Comparison of ENCODE assay signal across 1 fruit fly cellular context in the genomic region with DNA sequence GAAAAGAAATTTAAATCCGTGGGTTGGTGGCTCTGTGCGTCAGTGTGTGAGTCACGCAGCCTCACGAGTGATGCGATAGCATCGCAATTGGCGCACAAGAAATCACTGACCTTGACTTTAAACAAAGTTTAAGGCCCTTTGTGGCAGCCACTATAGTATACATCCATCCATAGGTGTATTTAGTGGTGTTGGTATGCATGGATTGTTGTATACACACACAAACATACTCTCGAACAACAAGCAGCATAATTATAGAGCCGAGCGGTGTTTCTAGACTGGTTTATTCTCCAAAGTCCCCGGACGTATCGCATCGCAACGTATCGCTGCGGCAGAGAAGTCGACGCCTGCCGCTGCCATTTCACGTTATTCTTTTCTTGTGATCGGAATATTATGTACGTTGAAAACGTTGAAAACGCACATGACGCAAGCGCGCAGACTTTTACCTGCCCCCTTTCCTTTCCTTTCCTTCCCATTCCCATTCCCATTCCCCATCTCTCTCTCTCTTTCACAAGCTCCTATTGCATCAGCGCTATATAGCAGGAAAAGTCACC.
TF ChIP-seq lines count a peak whose summit lies in the region.

No protein-coding gene starts in this region.

TF ChIP-seq in whole organism, embryonic, 481 proteins besides CTCF, POLR2A, EP300 and RAD21 (continued from another document):
- TF ChIP-seq CG6791 (GFP tag; IDR thresholded peaks at IDR 0.05; lab: Robert Waterston, UW; ENCODE audit: partially characterized antibody): peak; percentile 44; the same call in 1 of the 3 replicates
- TF ChIP-seq MBD-R2 (GFP tag; IDR thresholded peaks at IDR 0.05; lab: Robert Waterston, UW): 0 out of 2 replicates have a peak, but pooled peaks have one; percentile 8
- no peak for TF ChIP-seq Sry-δ (GFP tag; optimal IDR thresholded peaks at IDR 0.05; lab: Kevin White, UChicago)
- 0 out of 2 replicates have a peak, but pooled peaks have one; percentile 7 for TF ChIP-seq Xrp1 (GFP tag; IDR thresholded peaks at IDR 0.05; lab: Robert Waterston, UW)
- no peak for TF ChIP-seq CG18764 (GFP tag; optimal IDR thresholded peaks at IDR 0.05; lab: Kevin White, UChicago)
- no peak for TF ChIP-seq so (GFP tag; IDR thresholded peaks at IDR 0.05; lab: Robert Waterston, UW)
- TF ChIP-seq CG8281 (tag; optimal IDR thresholded peaks at IDR 0.05; lab: Kevin White, UChicago): peak; percentile 4
- 0 out of 2 replicates have a peak, but pooled peaks have one; percentile 32 for TF ChIP-seq tna (GFP tag; IDR thresholded peaks at IDR 0.05; lab: Robert Waterston, UW; ENCODE audit: partially characterized antibody)
- TF ChIP-seq CG9437 (GFP tag; optimal IDR thresholded peaks at IDR 0.05; lab: Kevin White, UChicago): peak; percentile 9
- TF ChIP-seq Adf1 (GFP tag; IDR thresholded peaks at IDR 0.05; lab: Robert Waterston, UW): peak; percentile 78
- no peak for TF ChIP-seq CG10565 (GFP tag; optimal IDR thresholded peaks at IDR 0.05; lab: Kevin White, UChicago)
- TF ChIP-seq Aef1 (GFP tag; IDR thresholded peaks at IDR 0.05; lab: Robert Waterston, UW): no peak
- TF ChIP-seq CG4360 (GFP tag; IDR thresholded peaks at IDR 0.05; lab: Robert Waterston, UW): 0 out of 2 replicates have a peak, but pooled peaks have one; percentile 29
- TF ChIP-seq CG12769 (tag; optimal IDR thresholded peaks at IDR 0.05; lab: Kevin White, UChicago): peak; percentile 46
- peak; percentile 66 for TF ChIP-seq crol (GFP tag; IDR thresholded peaks at IDR 0.05; lab: Robert Waterston, UW)
- TF ChIP-seq pfk (GFP tag; optimal IDR thresholded peaks at IDR 0.05; lab: Kevin White, UChicago): peak; percentile 81
- TF ChIP-seq CG43689 (GFP tag; IDR thresholded peaks at IDR 0.05; lab: Robert Waterston, UW): no peak
- TF ChIP-seq CG6689 (GFP tag; IDR thresholded peaks at IDR 0.05; lab: Robert Waterston, UW): no peak
- TF ChIP-seq kni (GFP tag; optimal IDR thresholded peaks at IDR 0.05; lab: Kevin White, UChicago): peak; percentile 90
- peak; percentile 41 for TF ChIP-seq nom (GFP tag; optimal IDR thresholded peaks at IDR 0.05; lab: Kevin White, UChicago)
- TF ChIP-seq Med (GFP tag; lab: Kevin White, UChicago): peak; percentile 76
- TF ChIP-seq chinmo (GFP tag; IDR thresholded peaks at IDR 0.05; lab: Robert Waterston, UW; ENCODE audit: partially characterized antibody): peak; percentile 94; the same call in 3 of the 4 replicates
- TF ChIP-seq slou (GFP tag; optimal IDR thresholded peaks at IDR 0.05; lab: Kevin White, UChicago): no peak
- no peak for TF ChIP-seq Scr (GFP tag; IDR thresholded peaks at IDR 0.05; lab: Robert Waterston, UW; ENCODE audit: partially characterized antibody)
- no peak for TF ChIP-seq eyg (GFP tag; optimal IDR thresholded peaks at IDR 0.05; lab: Kevin White, UChicago)
- no peak for TF ChIP-seq CG4707 (GFP tag; optimal IDR thresholded peaks at IDR 0.05; lab: Kevin White, UChicago)
- peak; percentile 13 for TF ChIP-seq grn (GFP tag; optimal IDR thresholded peaks at IDR 0.05; lab: Kevin White, UChicago)
- TF ChIP-seq z (GFP tag; IDR thresholded peaks at IDR 0.05; lab: Robert Waterston, UW): 0 out of 3 replicates have a peak, but pooled peaks have one; percentile 44
- TF ChIP-seq BEAF-32 (GFP tag; optimal IDR thresholded peaks at IDR 0.05; lab: Kevin White, UChicago): peak; percentile 36
- TF ChIP-seq zfh2 (GFP tag; optimal IDR thresholded peaks at IDR 0.05; lab: Kevin White, UChicago): no peak
- TF ChIP-seq CG3163 (GFP tag; optimal IDR thresholded peaks at IDR 0.05; lab: Kevin White, UChicago): no peak
- TF ChIP-seq CG13894 (tag; optimal IDR thresholded peaks at IDR 0.05; lab: Kevin White, UChicago): peak; percentile 68
- TF ChIP-seq HLHmδ (GFP tag; optimal IDR thresholded peaks at IDR 0.05; lab: Kevin White, UChicago): peak; percentile 11
- no peak for TF ChIP-seq CG7928 (GFP tag; optimal IDR thresholded peaks at IDR 0.05; lab: Kevin White, UChicago)
- TF ChIP-seq ash1 (GFP tag; optimal IDR thresholded peaks at IDR 0.05; lab: Kevin White, UChicago): no peak
- TF ChIP-seq Rx (GFP tag; IDR thresholded peaks at IDR 0.05; lab: Robert Waterston, UW): no peak
- no peak for TF ChIP-seq CG11504 (tag; optimal IDR thresholded peaks at IDR 0.05; lab: Kevin White, UChicago)
- TF ChIP-seq ftz-f1 (GFP tag; optimal IDR thresholded peaks at IDR 0.05; lab: Kevin White, UChicago): peak; percentile 24
- TF ChIP-seq CG2199 (GFP tag; IDR thresholded peaks at IDR 0.05; lab: Robert Waterston, UW): peak; percentile 70; the same call in 1 of the 3 replicates
- peak; percentile 38 for TF ChIP-seq D19A (tag; optimal IDR thresholded peaks at IDR 0.05; lab: Kevin White, UChicago)
- no peak for TF ChIP-seq CG31224 (GFP tag; IDR thresholded peaks at IDR 0.05; lab: Robert Waterston, UW)
- no peak for TF ChIP-seq Fer1 (GFP tag; optimal IDR thresholded peaks at IDR 0.05; lab: Kevin White, UChicago)
- no peak for TF ChIP-seq D (optimal IDR thresholded peaks at IDR 0.05; lab: Kevin White, UChicago)
- TF ChIP-seq D (GFP tag; optimal IDR thresholded peaks at IDR 0.05; lab: Kevin White, UChicago): no peak
- TF ChIP-seq mld (GFP tag; IDR thresholded peaks at IDR 0.05; lab: Robert Waterston, UW; ENCODE audit: partially characterized antibody): 0 out of 3 replicates have a peak, but pooled peaks have one; percentile 39
